Worm (Caenorhabditis elegans): ENCODE results near the gene sre-6.

DNA sequence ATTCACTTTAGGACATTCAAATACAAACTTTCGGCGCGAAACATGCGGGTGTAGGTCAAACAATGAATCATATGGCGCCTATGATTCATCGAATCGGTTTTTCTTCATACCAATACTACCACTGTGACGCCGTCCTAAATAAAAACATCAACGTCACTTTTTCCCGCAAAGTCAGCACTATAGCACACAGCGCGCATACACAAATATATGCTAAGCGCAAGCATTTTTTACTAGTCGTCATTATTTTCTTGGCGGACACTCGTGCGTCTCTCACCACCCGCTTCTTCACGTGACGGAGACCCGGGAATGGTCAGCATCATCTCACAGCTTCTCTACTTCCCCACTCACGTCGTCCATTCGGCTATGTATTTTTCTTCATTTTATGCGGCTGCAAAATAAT, 39.4 kb downstream of the sre-6 start:
- TF ChIP-seq tbx-37 (GFP tag; conservative IDR thresholded peaks at IDR 0.05) (no peak), ama-1 (optimal IDR thresholded peaks at IDR 0.05) (no peak), B0310.2 (tag; optimal IDR thresholded peaks at IDR 0.05) (no peak), pes-1 (GFP tag; IDR thresholded peaks at IDR 0.05) (no peak), scrt-1 (GFP tag; IDR thresholded peaks at IDR 0.05) (no peak), flt-1 (GFP tag; IDR thresholded peaks at IDR 0.05) (no peak), ceh-13 (GFP tag; optimal IDR thresholded peaks at IDR 0.05) (no peak), sea-1 (GFP tag; conservative IDR thresholded peaks at IDR 0.05) (no peak), hnd-1 (tag; optimal IDR thresholded peaks at IDR 0.05) (no peak), hmbx-1 (tag; optimal IDR thresholded peaks at IDR 0.05) (no peak), aly-1 (tag; optimal IDR thresholded peaks at IDR 0.05) (no peak), ets-7 (tag; optimal IDR thresholded peaks at IDR 0.05) (no peak), tbx-11 (GFP tag; IDR thresholded peaks at IDR 0.05) (no peak)

Measured in whole organism, early embryonic.